Worm (Caenorhabditis elegans): ENCODE results near the gene Y49F6B.6.

DNA sequence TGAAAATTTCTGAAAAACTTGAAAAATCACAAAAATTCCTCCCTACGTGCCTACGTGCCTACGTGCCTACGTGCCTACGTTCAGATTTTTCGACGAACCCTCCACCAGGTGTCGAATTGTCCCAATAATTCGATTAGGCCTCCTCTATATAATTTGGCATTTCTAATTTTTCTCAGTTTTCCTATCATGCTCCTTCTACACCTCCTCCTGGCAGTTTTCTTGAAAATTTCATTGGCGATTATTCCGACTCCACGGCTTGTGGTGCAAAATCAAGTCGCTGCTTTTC lies 32.3 kb upstream of the Y49F6B.6 start, which contains the start of gene C16C8.17:
- TF ChIP-seq pha-4 (tag; optimal IDR thresholded peaks at IDR 0.05) (no peak), ahr-1 (tag; optimal IDR thresholded peaks at IDR 0.05) (no peak), pax-1 (tag; optimal IDR thresholded peaks at IDR 0.05) (no peak), ama-1 (optimal IDR thresholded peaks at IDR 0.05) (no peak), rnt-1 (tag; optimal IDR thresholded peaks at IDR 0.05) (no peak), unc-86 (tag; optimal IDR thresholded peaks at IDR 0.05) (no peak), dve-1 (tag; optimal IDR thresholded peaks at IDR 0.05) (no peak), dmd-4 (tag; optimal IDR thresholded peaks at IDR 0.05; ENCODE audit: borderline replicate concordance) (no peak), hlh-13 (GFP tag; optimal IDR thresholded peaks at IDR 0.05) (no peak)
